Fruit fly (Drosophila melanogaster): Measurements from ENCODE around the gene CG42353.

CG42353 gene

dm6 chrX:16135920-16136319 is 31.2 kb upstream of the CG42353 start:
- TF ChIP-seq CG8281 (tag; optimal IDR thresholded peaks at IDR 0.05) (peak; percentile 97), CG7839 (tag; optimal IDR thresholded peaks at IDR 0.05) (no peak)

DNA sequence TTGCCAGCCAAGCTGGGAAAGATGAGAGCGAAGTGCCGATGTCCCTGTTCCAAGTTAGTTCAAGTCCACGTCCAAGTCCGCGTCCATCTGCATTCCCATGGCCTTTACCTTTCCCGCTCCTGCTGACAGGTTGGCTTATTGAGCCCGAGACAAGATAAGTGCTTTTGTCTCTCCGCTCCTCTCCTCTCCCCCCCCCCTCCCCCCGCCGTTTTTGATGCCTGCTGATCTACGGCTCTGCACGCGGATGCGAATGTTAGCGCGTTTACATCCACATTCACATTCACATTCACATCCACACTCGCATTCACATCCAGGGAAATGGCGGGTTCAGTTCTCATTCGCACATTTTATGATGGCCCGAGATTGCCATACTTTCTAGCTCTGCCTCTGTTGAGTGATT is 30.6 kb upstream of the CG42353 start:
- TF ChIP-seq CG12104 (GFP tag; optimal IDR thresholded peaks at IDR 0.05) = no peak
- no peak for TF ChIP-seq Sry-β (GFP tag; optimal IDR thresholded peaks at IDR 0.05)
- TF ChIP-seq crol (GFP tag; IDR thresholded peaks at IDR 0.05) = 0 out of 2 replicates have a peak, but pooled peaks have one; percentile 12
- no peak for TF ChIP-seq CG17186 (GFP tag; optimal IDR thresholded peaks at IDR 0.05)
- TF ChIP-seq btn (GFP tag; optimal IDR thresholded peaks at IDR 0.05) = no peak
- no peak for TF ChIP-seq br (optimal IDR thresholded peaks at IDR 0.05)
- peak; percentile 83 for TF ChIP-seq Hr39 (optimal IDR thresholded peaks at IDR 0.05)

dm6 chrX:16124236-16124635 is 19.5 kb upstream of the CG42353 start:
- peak; percentile 72 for TF ChIP-seq grn (GFP tag; optimal IDR thresholded peaks at IDR 0.05)
- TF ChIP-seq gsb (GFP tag; IDR thresholded peaks at IDR 0.05) = no peak
- TF ChIP-seq yki (optimal IDR thresholded peaks at IDR 0.05) = no peak
- TF ChIP-seq unc-4 (GFP tag; IDR thresholded peaks at IDR 0.05; ENCODE audit: partially characterized antibody) = no peak
- no peak for TF ChIP-seq Fer1 (GFP tag; optimal IDR thresholded peaks at IDR 0.05)
- peak; percentile 21 for TF ChIP-seq CG13894 (tag; optimal IDR thresholded peaks at IDR 0.05)
- no peak for TF ChIP-seq al (GFP tag; IDR thresholded peaks at IDR 0.05)
- TF ChIP-seq CG2199 (GFP tag; IDR thresholded peaks at IDR 0.05) = no peak
- TF ChIP-seq CG30431 (GFP tag; optimal IDR thresholded peaks at IDR 0.05) = no peak
- no peak for TF ChIP-seq CoRest (tag; optimal IDR thresholded peaks at IDR 0.05)
- TF ChIP-seq eyg (GFP tag; optimal IDR thresholded peaks at IDR 0.05) = no peak
- TF ChIP-seq Oli (tag; optimal IDR thresholded peaks at IDR 0.05) = no peak
- TF ChIP-seq luna (GFP tag; optimal IDR thresholded peaks at IDR 0.05) = no peak
- TF ChIP-seq Deaf1 (tag; optimal IDR thresholded peaks at IDR 0.05) = peak; percentile 87
- no peak for TF ChIP-seq tgo (GFP tag; IDR thresholded peaks at IDR 0.05)
- TF ChIP-seq Side (GFP tag; optimal IDR thresholded peaks at IDR 0.05) = no peak
- TF ChIP-seq CG12236 (GFP tag; optimal IDR thresholded peaks at IDR 0.05) = no peak
- no peak for TF ChIP-seq Six4 (GFP tag; optimal IDR thresholded peaks at IDR 0.05)
- no peak for TF ChIP-seq Bdp1 (GFP tag; optimal IDR thresholded peaks at IDR 0.05)
- no peak for TF ChIP-seq tx (GFP tag; optimal IDR thresholded peaks at IDR 0.05)
- TF ChIP-seq PHDP (tag; optimal IDR thresholded peaks at IDR 0.05) = no peak
- TF ChIP-seq Fer2 (tag; optimal IDR thresholded peaks at IDR 0.05) = no peak
- no peak for TF ChIP-seq crc (GFP tag; optimal IDR thresholded peaks at IDR 0.05)
- no peak for TF ChIP-seq ase (GFP tag; IDR thresholded peaks at IDR 0.05)
- TF ChIP-seq cg (GFP tag; optimal IDR thresholded peaks at IDR 0.05) = peak; percentile 35
- TF ChIP-seq fu2 (GFP tag; optimal IDR thresholded peaks at IDR 0.05) = no peak
- no peak for TF ChIP-seq stwl (tag; optimal IDR thresholded peaks at IDR 0.05)
- TF ChIP-seq Oaz (GFP tag; IDR thresholded peaks at IDR 0.05) = no peak
- TF ChIP-seq D19B (GFP tag; optimal IDR thresholded peaks at IDR 0.05) = no peak
- TF ChIP-seq CTCF (GFP tag; optimal IDR thresholded peaks at IDR 0.05) = no peak
- TF ChIP-seq CG31365 (tag; optimal IDR thresholded peaks at IDR 0.05) = no peak

DNA sequence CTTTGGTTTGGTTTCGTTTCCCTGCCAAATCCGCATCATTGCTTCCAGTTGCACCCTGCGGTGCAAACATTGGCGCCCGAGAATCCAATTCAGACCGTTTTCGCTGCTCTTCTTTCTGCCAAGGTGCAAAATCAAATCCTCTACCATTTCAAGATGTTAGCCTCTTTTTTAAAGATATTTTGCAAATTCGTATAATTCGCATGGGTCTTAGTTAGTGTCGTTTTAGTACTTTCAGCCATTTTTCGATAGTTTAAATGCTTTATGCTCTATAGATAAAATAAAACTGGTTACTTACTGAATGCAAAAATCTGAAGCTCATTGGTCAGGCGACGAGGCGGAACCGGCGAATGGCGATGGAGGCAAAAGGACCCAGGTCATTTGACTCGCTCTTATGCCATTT is 6.9 kb upstream of the CG42353 start:
- TF ChIP-seq Six4 (GFP tag; optimal IDR thresholded peaks at IDR 0.05) = no peak
- peak; percentile 75 for TF ChIP-seq Ets65A (GFP tag)
